Fruit fly (Drosophila melanogaster) whole organism, wandering third instar larva: ENCODE data around the gene Acp95EF.

Experiments
- Sp1 ChIP-seq: fragments of 200-800 bp; sonication (Bioruptor generic); optimal IDR thresholded peaks from 3 replicates; lab custom pipeline; 2019; ENCODE audit warnings: missing biosample characterization, mild to moderate bottlenecking, missing genetic modification characterization, moderate library complexity
- ey ChIP-seq: fragments of 200-800 bp; sonication (Bioruptor generic); optimal IDR thresholded peaks from 2 replicates; lab custom pipeline; 2016; ENCODE audit warnings: missing biosample characterization, missing genetic modification characterization
- pan ChIP-seq: fragments of >200 bp; optimal IDR thresholded peaks from 2 replicates; lab custom pipeline; 2017
- sage ChIP-seq: fragments of 200-800 bp; sonication (Bioruptor generic); optimal IDR thresholded peaks from 2 replicates; lab custom pipeline; 2016; ENCODE audit warnings: missing biosample characterization, mild to moderate bottlenecking, missing genetic modification characterization

DNA sequence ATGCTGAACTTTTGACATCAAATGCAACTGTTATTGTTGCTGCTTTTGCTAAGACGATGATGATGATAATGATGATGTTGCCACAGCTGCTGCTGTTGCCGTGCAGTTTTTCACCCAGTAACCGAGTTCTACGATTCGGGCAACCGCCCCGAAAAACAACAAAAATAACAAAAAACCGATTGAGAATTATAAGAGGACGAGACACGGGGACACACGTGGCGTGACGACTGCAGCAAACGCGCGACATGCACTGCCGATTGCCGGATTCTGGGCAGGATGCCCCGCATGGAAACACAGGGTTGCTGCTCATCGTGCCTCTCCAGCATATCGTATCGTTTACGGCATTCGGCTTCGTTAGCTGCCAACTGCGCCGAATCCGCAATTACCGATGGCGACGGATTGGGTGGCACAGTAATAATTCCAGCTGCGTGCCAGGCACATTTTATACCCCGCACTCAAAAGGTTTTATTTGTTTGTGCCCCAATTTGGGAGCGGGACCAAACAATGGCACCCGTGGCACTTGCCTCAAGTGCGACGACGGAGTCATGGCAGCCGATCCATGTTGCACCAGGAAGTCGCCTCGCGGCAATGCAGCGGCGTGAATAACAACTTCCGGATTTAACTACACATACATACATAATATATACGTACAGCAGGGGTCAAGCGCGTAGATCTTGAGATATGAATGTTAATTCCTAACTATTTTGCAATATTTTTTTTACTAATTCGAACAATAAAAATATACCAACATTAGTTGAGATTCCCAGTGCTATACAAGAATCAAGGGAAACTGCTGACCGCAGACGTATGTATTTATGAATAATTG is 35.0 kb downstream of the Acp95EF start:
- no peak for TF ChIP-seq pan (lab: Kevin White, UChicago)
- TF ChIP-seq ey = no peak
- no peak for TF ChIP-seq Sp1
- TF ChIP-seq sage (GFP tag; lab: Kevin White, UChicago) = no peak
